Fruit fly (Drosophila melanogaster): ENCODE results near the gene Mhcl.

dm6 chr3R:16067494-16067893 is 31.1 kb downstream of the Mhcl start, which contains the start of gene CG10185:
- TF ChIP-seq CG2199 (GFP tag; IDR thresholded peaks at IDR 0.05): no peak
- no peak for TF ChIP-seq CG12104 (GFP tag; optimal IDR thresholded peaks at IDR 0.05)
- no peak for TF ChIP-seq ase (GFP tag; IDR thresholded peaks at IDR 0.05)
- TF ChIP-seq GATAe (GFP tag; conservative IDR thresholded peaks at IDR 0.05): no peak
- no peak for TF ChIP-seq Myb (GFP tag; optimal IDR thresholded peaks at IDR 0.05)
- TF ChIP-seq zfh2 (GFP tag; optimal IDR thresholded peaks at IDR 0.05): no peak
